Fruit fly (Drosophila melanogaster): ENCODE measurements around the gene Cp38.

Cp38 gene

DNA sequence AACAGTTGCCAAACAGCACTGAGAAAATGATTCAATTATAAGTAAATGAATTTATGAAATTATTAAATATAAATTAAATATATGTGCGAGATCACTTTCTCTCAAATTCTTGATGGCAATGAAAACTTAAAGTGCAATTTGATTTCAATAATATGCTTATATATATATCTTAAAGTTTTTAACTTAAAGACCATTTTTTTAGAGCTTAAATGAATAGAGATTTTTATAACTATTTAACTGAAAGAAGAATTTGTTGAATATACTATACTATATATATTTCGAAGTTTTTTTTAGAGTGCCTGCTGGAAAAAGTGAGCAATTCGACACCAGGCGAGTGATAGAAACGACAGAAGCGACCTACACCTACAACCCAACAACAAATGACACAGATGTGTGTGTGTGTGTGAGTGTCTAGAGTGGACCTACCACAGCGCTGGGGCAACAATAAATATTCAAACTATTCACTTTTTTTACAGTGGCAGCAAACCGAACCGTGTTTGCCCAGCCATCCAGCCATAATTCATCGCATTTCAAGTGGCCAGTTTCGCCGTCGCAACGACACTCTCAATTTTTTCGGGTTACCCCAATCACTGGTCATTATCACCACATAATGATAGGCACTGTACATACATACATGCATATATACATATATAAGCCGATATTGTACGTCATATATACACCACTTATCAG lies 36.6 kb upstream of the Cp38 start (continued):
- TF ChIP-seq fd3F (GFP tag; optimal IDR thresholded peaks at IDR 0.05) (peak; percentile 2), disco-r (GFP tag; optimal IDR thresholded peaks at IDR 0.05) (no peak), CG9932 (GFP tag; IDR thresholded peaks at IDR 0.05) (peak; percentile 40), ATbp (GFP tag; optimal IDR thresholded peaks at IDR 0.05) (peak; percentile 34), CG10654 (GFP tag; optimal IDR thresholded peaks at IDR 0.05) (no peak), CHES-1-like (GFP tag; optimal IDR thresholded peaks at IDR 0.05) (no peak), CG2875 (GFP tag; optimal IDR thresholded peaks at IDR 0.05) (no peak), lmd (GFP tag; IDR thresholded peaks at IDR 0.05) (peak; percentile 24; the same call in 1 of the 2 replicates), croc (GFP tag; conservative IDR thresholded peaks at IDR 0.05) (peak; percentile 51; the same call in 2 of the 3 replicates), CG16863 (GFP tag; optimal IDR thresholded peaks at IDR 0.05) (no peak), CG34422 (GFP tag; IDR thresholded peaks at IDR 0.05) (no peak; the same call in 2 of the 3 replicates), insv (GFP tag; optimal IDR thresholded peaks at IDR 0.05) (no peak), cg (GFP tag; optimal IDR thresholded peaks at IDR 0.05) (peak; percentile 54), CG4707 (GFP tag; optimal IDR thresholded peaks at IDR 0.05) (no peak), CG3281 (GFP tag; optimal IDR thresholded peaks at IDR 0.05) (peak; percentile 24), HLHmδ (GFP tag; optimal IDR thresholded peaks at IDR 0.05) (no peak), CG1602 (GFP tag; optimal IDR thresholded peaks at IDR 0.05) (peak; percentile 34), CG11085 (GFP tag; IDR thresholded peaks at IDR 0.05) (no peak), pnt (GFP tag; optimal IDR thresholded peaks at IDR 0.05) (no peak), CG33213 (GFP tag; optimal IDR thresholded peaks at IDR 0.05) (no peak), dm (GFP tag; optimal IDR thresholded peaks at IDR 0.05) (no peak), sob (GFP tag; IDR thresholded peaks at IDR 0.05) (no peak), da (GFP tag; optimal IDR thresholded peaks at IDR 0.05) (no peak), CG10959 (GFP tag; IDR thresholded peaks at IDR 0.05) (peak; percentile 29; the same call in 1 of the 2 replicates), slbo (GFP tag; IDR thresholded peaks at IDR 0.05) (peak; percentile 12; the same call in 1 of the 2 replicates), stwl (tag; optimal IDR thresholded peaks at IDR 0.05) (no peak), bowl (GFP tag; IDR thresholded peaks at IDR 0.05) (no peak), PHDP (tag; optimal IDR thresholded peaks at IDR 0.05) (peak; percentile 64)

- TF ChIP-seq CG10543 (GFP tag; optimal IDR thresholded peaks at IDR 0.05) (no peak), Nf-YB (GFP tag; optimal IDR thresholded peaks at IDR 0.05) (peak; percentile 78), Nf-YC (tag; optimal IDR thresholded peaks at IDR 0.05) (peak; percentile 50), MBD-R2 (GFP tag; IDR thresholded peaks at IDR 0.05) (no peak)
Measured at dm6 chrX:8447166-8447565, 34.5 kb upstream of the Cp38 start.

dm6 chrX:8448171-8448570 lies 33.5 kb upstream of the Cp38 start:
- TF ChIP-seq Optix (GFP tag; IDR thresholded peaks at IDR 0.05) (no peak), CG7357 (GFP tag; IDR thresholded peaks at IDR 0.05) (no peak), sr (GFP tag; IDR thresholded peaks at IDR 0.05) (peak; percentile 61; the same call in 1 of the 3 replicates), CG6791 (GFP tag; IDR thresholded peaks at IDR 0.05; ENCODE audit: partially characterized antibody) (peak; percentile 57; the same call in 2 of the 3 replicates), CG8290 (GFP tag; optimal IDR thresholded peaks at IDR 0.05) (peak; percentile 50), CG8290 (tag; optimal IDR thresholded peaks at IDR 0.05) (no peak), CG8281 (tag; optimal IDR thresholded peaks at IDR 0.05) (no peak), YL-1 (GFP tag; optimal IDR thresholded peaks at IDR 0.05) (no peak), CTCF (GFP tag; optimal IDR thresholded peaks at IDR 0.05) (peak; percentile 60), CG17612 (GFP tag; IDR thresholded peaks at IDR 0.05) (no peak), da (GFP tag; optimal IDR thresholded peaks at IDR 0.05) (no peak), CG10147 (GFP tag; optimal IDR thresholded peaks at IDR 0.05) (no peak), Taf1 (GFP tag; IDR thresholded peaks at IDR 0.05) (no peak), pros (GFP tag; optimal IDR thresholded peaks at IDR 0.05) (no peak), ap (GFP tag; IDR thresholded peaks at IDR 0.05) (no peak), Hr39 (optimal IDR thresholded peaks at IDR 0.05) (peak; percentile 85)
